Worm (Caenorhabditis elegans): Measurements from ENCODE around the gene T04F3.3.

T04F3.3 gene

DNA sequence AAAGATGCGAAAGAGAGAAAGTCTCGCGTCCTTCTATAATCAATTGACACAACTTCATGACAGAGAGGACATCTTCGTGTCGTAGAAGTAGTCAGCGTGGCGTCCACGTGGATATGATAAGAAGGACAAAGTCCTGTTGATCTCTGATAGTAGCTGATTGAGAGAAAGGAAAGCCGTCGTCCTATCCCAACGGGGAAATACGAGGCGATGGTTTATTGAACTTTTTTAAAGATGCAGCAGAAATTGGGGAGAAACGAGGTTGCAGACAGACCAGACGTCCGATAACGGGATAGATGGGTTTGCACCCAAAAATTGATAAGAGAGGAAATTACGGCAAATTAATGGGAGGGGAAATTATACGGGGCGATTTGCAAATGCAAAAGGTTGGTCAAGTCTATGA lies 43.8 kb downstream of the T04F3.3 start (continued):
- TF ChIP-seq daf-19 (GFP tag; conservative IDR thresholded peaks at IDR 0.05), result no peak
- TF ChIP-seq dmd-6 (GFP tag; IDR thresholded peaks at IDR 0.05), result peak; percentile 87
- TF ChIP-seq fkh-10 (GFP tag; optimal IDR thresholded peaks at IDR 0.05), result no peak
- no peak for TF ChIP-seq ceh-28 (tag; optimal IDR thresholded peaks at IDR 0.05)
- no peak for TF ChIP-seq spr-3 (GFP tag; optimal IDR thresholded peaks at IDR 0.05)
- TF ChIP-seq madf-9 (GFP tag; conservative IDR thresholded peaks at IDR 0.05), result no peak
- TF ChIP-seq mep-1 (tag; optimal IDR thresholded peaks at IDR 0.05), result peak; percentile 48
- TF ChIP-seq snpc-1.2 (GFP tag; IDR thresholded peaks at IDR 0.05), result no peak
- no peak for TF ChIP-seq daf-16 (GFP tag; optimal IDR thresholded peaks at IDR 0.05)
- no peak for TF ChIP-seq daf-16 (tag; optimal IDR thresholded peaks at IDR 0.05)
- TF ChIP-seq sdz-12 (GFP tag; optimal IDR thresholded peaks at IDR 0.05), result no peak
- TF ChIP-seq snpc-4 (tag; optimal IDR thresholded peaks at IDR 0.05), result no peak
- TF ChIP-seq lin-39 (tag; optimal IDR thresholded peaks at IDR 0.05), result no peak
- TF ChIP-seq php-3 (GFP tag; IDR thresholded peaks at IDR 0.05), result no peak; the same call in 1 of the 2 replicates
- no peak for TF ChIP-seq ztf-7 (tag; optimal IDR thresholded peaks at IDR 0.05)
- TF ChIP-seq zag-1 (tag; optimal IDR thresholded peaks at IDR 0.05), result no peak
- TF ChIP-seq nhr-102 (tag; optimal IDR thresholded peaks at IDR 0.05), result peak; percentile 65
- TF ChIP-seq pqm-1 (tag; optimal IDR thresholded peaks at IDR 0.05), result peak; percentile 39
- TF ChIP-seq gei-8 (GFP tag; optimal IDR thresholded peaks at IDR 0.05), result peak; percentile 86
- TF ChIP-seq rbr-2 (tag; optimal IDR thresholded peaks at IDR 0.05), result peak; percentile 6
- no peak for TF ChIP-seq lin-38 (GFP tag; IDR thresholded peaks at IDR 0.05)
- TF ChIP-seq hlh-30 (tag; optimal IDR thresholded peaks at IDR 0.05; ENCODE audit: insufficient read depth), result peak; percentile 69
- TF ChIP-seq zip-2 (tag; optimal IDR thresholded peaks at IDR 0.05), result no peak
- TF ChIP-seq unc-62 (GFP tag; optimal IDR thresholded peaks at IDR 0.05 in 1 of 2), result peak in 1 of 2 experiments; percentile 95
- no peak for TF ChIP-seq unc-62 (tag; optimal IDR thresholded peaks at IDR 0.05)
- no peak for TF ChIP-seq aly-2 (tag; optimal IDR thresholded peaks at IDR 0.05)
- TF ChIP-seq lin-1 (GFP tag; IDR thresholded peaks at IDR 0.05), result no peak
- TF ChIP-seq hif-1 (tag; optimal IDR thresholded peaks at IDR 0.05), result no peak
- TF ChIP-seq ZK337.2 (GFP tag; IDR thresholded peaks at IDR 0.05), result no peak
- TF ChIP-seq nhr-76 (tag; optimal IDR thresholded peaks at IDR 0.05), result no peak
- no peak for TF ChIP-seq nhr-11 (tag; optimal IDR thresholded peaks at IDR 0.05)
- peak; percentile 83 to 94 for TF ChIP-seq mdl-1 (tag; optimal IDR thresholded peaks at IDR 0.05)
- no peak for TF ChIP-seq daf-8 (GFP tag; IDR thresholded peaks at IDR 0.05)
- no peak for TF ChIP-seq Y48G9A.11 (GFP tag; IDR thresholded peaks at IDR 0.05)
- peak; percentile 34; the same call in 1 of the 2 replicates for TF ChIP-seq T26A8.4 (GFP tag; IDR thresholded peaks at IDR 0.05)
- TF ChIP-seq nhr-237 (tag; optimal IDR thresholded peaks at IDR 0.05), result peak; percentile 24
- no peak for TF ChIP-seq D1046.2 (GFP tag; IDR thresholded peaks at IDR 0.05)
- TF ChIP-seq dve-1 (tag; optimal IDR thresholded peaks at IDR 0.05; ENCODE audit: insufficient read depth), result peak; percentile 81
- peak; percentile 45; the same call in 1 of the 2 replicates for TF ChIP-seq ctbp-1 (GFP tag; IDR thresholded peaks at IDR 0.05)
- peak in 1 of 2 experiments; percentile 73 for TF ChIP-seq lsy-2 (tag; optimal IDR thresholded peaks at IDR 0.05)
- TF ChIP-seq pha-4 (GFP tag; IDR thresholded peaks at IDR 0.05), result no peak
- TF ChIP-seq pha-4 (tag; optimal IDR thresholded peaks at IDR 0.05), result no peak
- TF ChIP-seq Y75B8A.6 (GFP tag; IDR thresholded peaks at IDR 0.05), result no peak
- peak; percentile 87 for TF ChIP-seq aha-1 (tag)
- no peak for TF ChIP-seq ces-1 (GFP tag; optimal IDR thresholded peaks at IDR 0.05)
- no peak for TF ChIP-seq lin-15B (tag; optimal IDR thresholded peaks at IDR 0.05)
- no peak for TF ChIP-seq F49E8.2 (tag; optimal IDR thresholded peaks at IDR 0.05; ENCODE audit: borderline replicate concordance)
- no peak for TF ChIP-seq F26F4.8 (GFP tag; conservative IDR thresholded peaks at IDR 0.05)
- TF ChIP-seq tra-1 (GFP tag; IDR thresholded peaks at IDR 0.05), result peak; percentile 61; the same call in 1 of the 2 replicates
- no peak for TF ChIP-seq zfp-2 (tag; optimal IDR thresholded peaks at IDR 0.05)
- no peak for TF ChIP-seq set-16 (GFP tag; IDR thresholded peaks at IDR 0.05)
